Fruit fly (Drosophila melanogaster) whole organism, wandering third instar larva: Measurements from ENCODE around the gene CG7443.

ENCODE experiments used
- fru ChIP-seq: fragments of 200-800 bp; sonication (Bioruptor generic); optimal IDR thresholded peaks from 3 replicates; lab custom pipeline; 2016; ENCODE audit warnings: missing biosample characterization, mild to moderate bottlenecking, missing genetic modification characterization
- lola ChIP-seq: fragments of >200 bp; optimal IDR thresholded peaks from 2 replicates; lab custom pipeline; 2017; ENCODE audit warnings: missing biosample characterization, missing genetic modification characterization

dm6 chr3R:8287697-8288096 lies 36.4 kb upstream of the CG7443 start, which contains the start of gene Nazo:
- no peak for TF ChIP-seq lola
- no peak for TF ChIP-seq fru (GFP tag; lab: Kevin White, UChicago)
